Worm (Caenorhabditis elegans) whole organism, L2 larva: Measurements from ENCODE around the gene T13C2.7.
A peak's percentile ranks its signal among the peaks of the same experiment; 100 is the strongest.

Source experiments
- C34F6.9 ChIP-seq: fragments of 150-350 bp; optimal IDR thresholded peaks from 2 replicates; lab custom pipeline; 2014; ENCODE audit warnings: missing biosample characterization, missing genetic modification characterization
- F13H6.1 ChIP-seq: sonication (generic microtip); optimal IDR thresholded peaks from 2 replicates; lab custom pipeline; 2016; ENCODE audit warnings: missing genetic modification characterization, missing compliant biosample characterization
- R02D3.7 ChIP-seq: fragments of 150-350 bp; optimal IDR thresholded peaks from 2 replicates; lab custom pipeline; 2014; ENCODE audit warnings: missing biosample characterization, missing genetic modification characterization
- Y55F3AM.14 ChIP-seq: fragments of 200-800 bp; sonication (Bioruptor generic); optimal IDR thresholded peaks from 2 replicates; lab custom pipeline; 2018; ENCODE audit warnings: mild to moderate bottlenecking, missing genetic modification characterization, missing compliant biosample characterization
- ZK546.5 ChIP-seq: sonication (generic microtip); optimal IDR thresholded peaks from 2 replicates; lab custom pipeline; 2017; ENCODE audit warnings: missing biosample characterization, missing genetic modification characterization
- alr-1 ChIP-seq: fragments of 150-350 bp; optimal IDR thresholded peaks from 2 replicates; lab custom pipeline; 2014; ENCODE audit warnings: missing biosample characterization, missing genetic modification characterization
- aly-2 ChIP-seq: fragments of 150-350 bp; optimal IDR thresholded peaks from 2 replicates; lab custom pipeline; 2014; ENCODE audit warnings: missing biosample characterization, missing genetic modification characterization
- ama-1 ChIP-seq: fragments of 150-350 bp; optimal IDR thresholded peaks from 2 replicates; lab custom pipeline; 2018; ENCODE audit warnings: inconsistent platforms
- blmp-1 ChIP-seq: sonication (generic microtip); optimal IDR thresholded peaks from 2 replicates; lab custom pipeline; 2017; ENCODE audit warnings: missing genetic modification characterization, mild to moderate bottlenecking, missing compliant biosample characterization, antibody characterized with exemption, moderate library complexity; ENCODE audit not compliant: insufficient read depth
- ceh-16 ChIP-seq: fragments of 150-350 bp; optimal IDR thresholded peaks from 2 replicates; lab custom pipeline; 2014; ENCODE audit warnings: missing biosample characterization, missing genetic modification characterization
- ceh-82 ChIP-seq: fragments of 150-350 bp; optimal IDR thresholded peaks from 2 replicates; lab custom pipeline; 2014; ENCODE audit warnings: missing biosample characterization, missing genetic modification characterization
- crh-2 ChIP-seq: sonication (generic microtip); optimal IDR thresholded peaks from 2 replicates; lab custom pipeline; 2017; ENCODE audit warnings: missing biosample characterization, missing genetic modification characterization
- dmd-4 ChIP-seq: sonication (generic microtip); optimal IDR thresholded peaks from 2 replicates; lab custom pipeline; 2017; ENCODE audit warnings: missing biosample characterization, missing genetic modification characterization
- egl-27 ChIP-seq: sonication (generic microtip); optimal IDR thresholded peaks from 3 replicates; lab custom pipeline; 2017; ENCODE audit warnings: missing biosample characterization, missing genetic modification reagents, missing genetic modification characterization
- elt-1 ChIP-seq: fragments of 150-350 bp; optimal IDR thresholded peaks from 2 replicates; lab custom pipeline; 2014; ENCODE audit warnings: missing biosample characterization, missing genetic modification characterization
- elt-3 ChIP-seq: sonication (generic microtip); optimal IDR thresholded peaks from 2 replicates; lab custom pipeline; 2017; ENCODE audit warnings: missing biosample characterization, missing genetic modification characterization
- fos-1 ChIP-seq: fragments of 150-350 bp; optimal IDR thresholded peaks from 2 replicates; lab custom pipeline; 2014; ENCODE audit warnings: missing biosample characterization, missing genetic modification characterization
- gmeb-1 ChIP-seq: fragments of 150-350 bp; optimal IDR thresholded peaks from 2 replicates; lab custom pipeline; 2014; ENCODE audit warnings: missing biosample characterization, missing genetic modification characterization
- lin-11 ChIP-seq: fragments of 150-350 bp; sonication (generic microtip); optimal IDR thresholded peaks from 2 replicates; lab custom pipeline; 2014; ENCODE audit warnings: missing biosample characterization, missing genetic modification characterization, inconsistent platforms, mixed read lengths
- lin-13 ChIP-seq: fragments of 150-350 bp; optimal IDR thresholded peaks from 2 replicates; lab custom pipeline; 2014; ENCODE audit warnings: missing biosample characterization, missing genetic modification reagents, missing genetic modification characterization
- lin-39 ChIP-seq: fragments of 150-350 bp; optimal IDR thresholded peaks from 2 replicates; lab custom pipeline; 2014; ENCODE audit warnings: missing biosample characterization, missing genetic modification reagents, missing genetic modification characterization
- lsy-2 ChIP-seq, 2 experiments: fragments of 150-350 bp in 1 of 2; sonication (generic microtip) in 1 of 2; optimal IDR thresholded peaks; 2 replicates each; lab custom pipeline; 2014 to 2017; ENCODE audit warnings: missing biosample characterization in 2 of 2, missing genetic modification characterization in 2 of 2
- mab-5 ChIP-seq: fragments of 150-350 bp; optimal IDR thresholded peaks from 2 replicates; lab custom pipeline; 2014; ENCODE audit warnings: missing biosample characterization, missing genetic modification characterization
- mbf-1 ChIP-seq: sonication (generic microtip); optimal IDR thresholded peaks from 2 replicates; lab custom pipeline; 2017; ENCODE audit warnings: missing biosample characterization, missing genetic modification characterization
- mdl-1 ChIP-seq, 2 experiments: fragments of 150-350 bp in 1 of 2; sonication (generic microtip) in 1 of 2; optimal IDR thresholded peaks; 2 replicates each; lab custom pipeline; 2017; ENCODE audit warnings: missing biosample characterization in 2 of 2, missing genetic modification characterization in 2 of 2
- nhr-10 ChIP-seq: sonication (generic microtip); optimal IDR thresholded peaks from 2 replicates; lab custom pipeline; 2017; ENCODE audit warnings: missing biosample characterization, missing genetic modification characterization
- nhr-11 ChIP-seq: fragments of 150-350 bp; optimal IDR thresholded peaks from 2 replicates; lab custom pipeline; 2014; ENCODE audit warnings: missing biosample characterization, missing genetic modification characterization
- nhr-12 ChIP-seq: fragments of 150-350 bp; optimal IDR thresholded peaks from 2 replicates; lab custom pipeline; 2014; ENCODE audit warnings: missing biosample characterization, missing genetic modification characterization
- nhr-129 ChIP-seq: fragments of 150-350 bp; optimal IDR thresholded peaks from 2 replicates; lab custom pipeline; 2014; ENCODE audit warnings: missing biosample characterization, missing genetic modification characterization
- nhr-21 ChIP-seq: fragments of 150-350 bp; optimal IDR thresholded peaks from 2 replicates; lab custom pipeline; 2014; ENCODE audit warnings: missing biosample characterization, missing genetic modification characterization
- nhr-23 ChIP-seq: fragments of 150-350 bp; optimal IDR thresholded peaks from 2 replicates; lab custom pipeline; 2014; ENCODE audit warnings: missing biosample characterization, missing genetic modification reagents, missing genetic modification characterization
- nhr-237 ChIP-seq: fragments of 150-350 bp; optimal IDR thresholded peaks from 2 replicates; lab custom pipeline; 2014; ENCODE audit warnings: missing biosample characterization, missing genetic modification characterization
- nhr-25 ChIP-seq: fragments of 150-350 bp; sonication (generic microtip); optimal IDR thresholded peaks from 3 replicates; lab custom pipeline; 2014; ENCODE audit warnings: missing biosample characterization, missing genetic modification characterization
- nhr-6 ChIP-seq: fragments of 150-350 bp; optimal IDR thresholded peaks from 2 replicates; lab custom pipeline; 2014; ENCODE audit warnings: missing biosample characterization, missing genetic modification characterization
- nhr-77 ChIP-seq: fragments of 150-350 bp; optimal IDR thresholded peaks from 2 replicates; lab custom pipeline; 2014; ENCODE audit warnings: missing biosample characterization, missing genetic modification characterization
- peb-1 ChIP-seq: fragments of 150-350 bp; optimal IDR thresholded peaks from 2 replicates; lab custom pipeline; 2014; ENCODE audit warnings: missing biosample characterization, missing genetic modification characterization
- sem-4 ChIP-seq: fragments of 150-350 bp; optimal IDR thresholded peaks from 2 replicates; lab custom pipeline; 2014; ENCODE audit warnings: missing biosample characterization, missing genetic modification reagents, missing genetic modification characterization
- skn-1 ChIP-seq: sonication (generic microtip); optimal IDR thresholded peaks from 2 replicates; lab custom pipeline; 2017; ENCODE audit warnings: missing biosample characterization, missing genetic modification characterization
- sma-3 ChIP-seq: sonication (generic microtip); optimal IDR thresholded peaks from 2 replicates; lab custom pipeline; 2016; ENCODE audit warnings: missing genetic modification reagents, missing genetic modification characterization, missing compliant biosample characterization
- sma-9 ChIP-seq, 2 experiments: fragments of 150-350 bp in 1 of 2; sonication (generic microtip) in 1 of 2; optimal IDR thresholded peaks; 2 replicates each; lab custom pipeline; 2014 to 2016; ENCODE audit warnings: missing genetic modification characterization in 2 of 2, mild to moderate bottlenecking in 1 of 2, missing biosample characterization in 1 of 2, missing compliant biosample characterization in 1 of 2, missing genetic modification reagents in 1 of 2, moderate library complexity in 1 of 2
- snpc-4 ChIP-seq: fragments of 150-350 bp; optimal IDR thresholded peaks from 2 replicates; lab custom pipeline; 2014; ENCODE audit warnings: missing biosample characterization, missing genetic modification characterization
- unc-39 ChIP-seq: fragments of 150-350 bp; optimal IDR thresholded peaks from 2 replicates; lab custom pipeline; 2014; ENCODE audit warnings: missing biosample characterization, missing genetic modification characterization
- unc-55 ChIP-seq: fragments of 150-350 bp; sonication (generic microtip); optimal IDR thresholded peaks from 3 replicates; lab custom pipeline; 2014; ENCODE audit warnings: missing biosample characterization, missing genetic modification reagents, missing genetic modification characterization
- unc-62 ChIP-seq: fragments of 150-350 bp; optimal IDR thresholded peaks from 2 replicates; lab custom pipeline; 2014; ENCODE audit warnings: missing biosample characterization, missing genetic modification reagents, missing genetic modification characterization
- zag-1 ChIP-seq: fragments of 150-350 bp; optimal IDR thresholded peaks from 2 replicates; lab custom pipeline; 2014; ENCODE audit warnings: missing biosample characterization, missing genetic modification characterization
- ztf-1 ChIP-seq: fragments of 200-800 bp; sonication (Bioruptor generic); conservative IDR thresholded peaks from 2 replicates; pipeline ENCODE4 v1.3.6; 2022; ENCODE audit warnings: missing genetic modification characterization, missing compliant biosample characterization
- ztf-11 ChIP-seq: sonication (generic microtip); optimal IDR thresholded peaks from 2 replicates; lab custom pipeline; 2017; ENCODE audit warnings: missing biosample characterization, missing genetic modification characterization
- ztf-4 ChIP-seq: fragments of 150-350 bp; optimal IDR thresholded peaks from 2 replicates; lab custom pipeline; 2014; ENCODE audit warnings: missing biosample characterization, missing genetic modification characterization

Gene T13C2.7

ce11 chrII:6822347-6822746, 43.1 kb downstream of the T13C2.7 start:
- peak; percentile 48 for TF ChIP-seq unc-62 (GFP tag; lab: Kevin White, UChicago)
- no peak for TF ChIP-seq alr-1
- TF ChIP-seq nhr-77, result no peak
- TF ChIP-seq aly-2 (tag; lab: Kevin White, UChicago), result no peak
- TF ChIP-seq mab-5 (tag; lab: Kevin White, UChicago), result peak; percentile 68
- no peak for TF ChIP-seq unc-39
- TF ChIP-seq peb-1 (tag; lab: Kevin White, UChicago), result no peak
- TF ChIP-seq nhr-237, result no peak
- no peak for TF ChIP-seq lin-11 (tag; lab: Kevin White, UChicago)
- no peak for TF ChIP-seq nhr-11 (tag; lab: Kevin White, UChicago)
- TF ChIP-seq ama-1 (lab: Kevin White, UChicago), result no peak
- peak; percentile 37 for TF ChIP-seq unc-55
- no peak for TF ChIP-seq zag-1 (tag; lab: Kevin White, UChicago)
- peak; percentile 91 for TF ChIP-seq sma-9 (GFP tag; optimal IDR thresholded peaks at IDR 0.05; lab: Kevin White, UChicago)
- TF ChIP-seq sma-9 (tag; optimal IDR thresholded peaks at IDR 0.05; lab: Kevin White, UChicago), result no peak
- peak; percentile 59 for TF ChIP-seq sma-3 (GFP tag; lab: Kevin White, UChicago)
- peak; percentile 92 for TF ChIP-seq fos-1
- TF ChIP-seq snpc-4 (tag; lab: Kevin White, UChicago), result no peak
- peak; percentile 86 for TF ChIP-seq crh-2
- no peak for TF ChIP-seq C34F6.9 (tag; lab: Kevin White, UChicago)
- TF ChIP-seq elt-3 (tag; lab: Kevin White, UChicago), result no peak
- TF ChIP-seq dmd-4 (tag; lab: Kevin White, UChicago), result no peak
- TF ChIP-seq gmeb-1 (tag; lab: Kevin White, UChicago), result peak; percentile 47
- TF ChIP-seq nhr-23 (tag; lab: Kevin White, UChicago), result no peak
- no peak for TF ChIP-seq R02D3.7
- no peak for TF ChIP-seq mbf-1
- no peak for TF ChIP-seq ztf-1 (GFP tag; lab: Robert Waterston, UW)
- peak; percentile 32 to 56 for TF ChIP-seq mdl-1 (tag; optimal IDR thresholded peaks at IDR 0.05; lab: Kevin White, UChicago)
- peak; percentile 78 for TF ChIP-seq nhr-25 (tag; lab: Kevin White, UChicago)
- peak; percentile 89 for TF ChIP-seq sem-4 (tag; lab: Kevin White, UChicago)
- no peak for TF ChIP-seq Y55F3AM.14 (GFP tag; lab: Kevin White, UChicago)
- TF ChIP-seq ceh-82 (tag; lab: Kevin White, UChicago), result no peak
- TF ChIP-seq nhr-10, result no peak
- peak; percentile 64 for TF ChIP-seq nhr-6 (tag; lab: Kevin White, UChicago)
- TF ChIP-seq egl-27 (tag; lab: Kevin White, UChicago), result peak; percentile 78
- peak; percentile 3 to 59 for TF ChIP-seq lsy-2 (tag; optimal IDR thresholded peaks at IDR 0.05; lab: Kevin White, UChicago)
- peak; percentile 81 for TF ChIP-seq nhr-21 (tag; lab: Kevin White, UChicago)
- TF ChIP-seq nhr-129 (tag; lab: Kevin White, UChicago), result peak; percentile 58
- peak; percentile 81 for TF ChIP-seq blmp-1
- no peak for TF ChIP-seq ZK546.5
- no peak for TF ChIP-seq lin-39
- TF ChIP-seq skn-1 (tag; lab: Kevin White, UChicago), result no peak
- TF ChIP-seq ztf-4 (tag; lab: Kevin White, UChicago), result peak; percentile 41
- peak; percentile 20 for TF ChIP-seq lin-13 (GFP tag; lab: Kevin White, UChicago)
- TF ChIP-seq elt-1 (tag; lab: Kevin White, UChicago), result peak; percentile 88
- peak; percentile 94 for TF ChIP-seq ceh-16 (tag; lab: Kevin White, UChicago)
- TF ChIP-seq F13H6.1, result peak; percentile 67
- TF ChIP-seq nhr-12 (tag; lab: Kevin White, UChicago), result no peak
- TF ChIP-seq ztf-11 (tag; lab: Kevin White, UChicago), result no peak
